Fruit fly (Drosophila melanogaster) whole organism, embryonic: ENCODE measurements around the gene CG3919.
A peak's percentile ranks its signal among the peaks of the same experiment; 100 is the strongest.

ENCODE experiments used
- Blimp-1 ChIP-seq: fragments of 200-800 bp; sonication (Bioruptor generic); optimal IDR thresholded peaks from 3 replicates; lab custom pipeline; 2018; ENCODE audit warnings: missing biosample characterization, missing genetic modification characterization, mild to moderate bottlenecking, moderate library complexity, missing genetic modification reagents
- CG10462 ChIP-seq: fragments of 200-800 bp; sonication (Bioruptor generic); optimal IDR thresholded peaks from 2 replicates; lab custom pipeline; 2016; ENCODE audit warnings: missing biosample characterization, missing genetic modification characterization
- CG11247 ChIP-seq: fragments of 200-800 bp; sonication (Bioruptor generic); IDR thresholded peaks from 2 replicates; pipeline ENCODE4 v1.3.6; 2022; ENCODE audit warnings: missing biosample characterization, missing genetic modification characterization
- CG11456 ChIP-seq: fragments of 200-800 bp; sonication (Bioruptor generic); IDR thresholded peaks from 3 replicates; pipeline ENCODE4 v1.3.6; 2022; ENCODE audit warnings: missing biosample characterization, missing genetic modification characterization
- CG11504 ChIP-seq: fragments of 200-800 bp; sonication (Bioruptor generic); optimal IDR thresholded peaks from 3 replicates; lab custom pipeline; 2019; ENCODE audit warnings: missing biosample characterization, mild to moderate bottlenecking, missing genetic modification characterization, moderate library complexity
- CG12236 ChIP-seq: fragments of 200-800 bp; sonication (Bioruptor generic); optimal IDR thresholded peaks from 2 replicates; lab custom pipeline; 2016; ENCODE audit warnings: missing biosample characterization, missing genetic modification characterization
- CG12299 ChIP-seq: fragments of 200-800 bp; sonication (Bioruptor generic); optimal IDR thresholded peaks from 2 replicates; lab custom pipeline; 2018; ENCODE audit warnings: missing biosample characterization, mild to moderate bottlenecking, missing genetic modification characterization
- CG12769 ChIP-seq: fragments of 200-800 bp; sonication (Bioruptor generic); optimal IDR thresholded peaks from 2 replicates; lab custom pipeline; 2019; ENCODE audit warnings: missing biosample characterization, mild to moderate bottlenecking, missing genetic modification characterization, moderate library complexity
- CG15479 ChIP-seq: fragments of 200-800 bp; sonication (Bioruptor generic); optimal IDR thresholded peaks from 3 replicates; lab custom pipeline; 2019; ENCODE audit warnings: missing biosample characterization, mild to moderate bottlenecking, missing genetic modification characterization, moderate library complexity
- CG32772 ChIP-seq: fragments of 200-800 bp; sonication (Bioruptor generic); IDR thresholded peaks from 2 replicates; pipeline ENCODE4 v1.3.6; 2022; ENCODE audit warnings: missing biosample characterization, missing genetic modification characterization
- CG6654 ChIP-seq: fragments of 200-800 bp; sonication (Bioruptor generic); optimal IDR thresholded peaks from 2 replicates; lab custom pipeline; 2017; ENCODE audit warnings: missing biosample characterization, mild to moderate bottlenecking, missing genetic modification characterization
- CG6765 ChIP-seq: fragments of 200-800 bp; sonication (Bioruptor generic); optimal IDR thresholded peaks from 3 replicates; lab custom pipeline; 2017; ENCODE audit warnings: missing biosample characterization, mild to moderate bottlenecking, missing genetic modification characterization
- CG7745 ChIP-seq: fragments of 200-800 bp; sonication (Bioruptor generic); optimal IDR thresholded peaks from 2 replicates; lab custom pipeline; 2018; ENCODE audit warnings: missing biosample characterization, mild to moderate bottlenecking, missing genetic modification characterization, moderate library complexity
- CTCF ChIP-seq: fragments of 200-800 bp; sonication (Bioruptor generic); optimal IDR thresholded peaks from 2 replicates; lab custom pipeline; 2017; ENCODE audit warnings: missing biosample characterization, mild to moderate bottlenecking, missing genetic modification characterization, moderate library complexity
- CoRest ChIP-seq: fragments of 200-800 bp; sonication (Bioruptor generic); optimal IDR thresholded peaks from 3 replicates; lab custom pipeline; 2018; ENCODE audit warnings: missing biosample characterization, mild to moderate bottlenecking, missing genetic modification characterization, moderate library complexity
- GATAe ChIP-seq: fragments of 200-800 bp; sonication (Bioruptor generic); conservative IDR thresholded peaks from 2 replicates; pipeline ENCODE4 v1.3.6; 2022; ENCODE audit warnings: missing biosample characterization, missing genetic modification characterization
- Hr51 ChIP-seq, 2 experiments: fragments of 200-800 bp; sonication (Bioruptor generic); optimal IDR thresholded peaks; 2 replicates in 1 of 2; 3 replicates in 1 of 2; lab custom pipeline; 2016 to 2018; ENCODE audit warnings: missing biosample characterization in 2 of 2, missing genetic modification characterization in 2 of 2, mild to moderate bottlenecking in 1 of 2, moderate library complexity in 1 of 2
- Med ChIP-seq: fragments of 200-800 bp; sonication (Bioruptor generic); peaks from one replicate; lab custom pipeline; 2016; ENCODE audit warnings: missing biosample characterization, missing genetic modification characterization, mild to moderate bottlenecking, inconsistent platforms, moderate library complexity
- Neu2 ChIP-seq: fragments of 200-800 bp; sonication (Bioruptor generic); optimal IDR thresholded peaks from 3 replicates; lab custom pipeline; 2016; ENCODE audit warnings: missing biosample characterization, missing genetic modification characterization, borderline replicate concordance
- Ptx1 ChIP-seq: fragments of 200-800 bp; sonication (Bioruptor generic); IDR thresholded peaks from 2 replicates; pipeline ENCODE4 v1.3.6; 2022; ENCODE audit warnings: missing biosample characterization, missing genetic modification characterization
- Rfx ChIP-seq: fragments of 200-800 bp; sonication (Bioruptor generic); IDR thresholded peaks from 2 replicates; pipeline ENCODE4 v1.3.6; 2022; ENCODE audit warnings: missing biosample characterization, missing genetic modification characterization
- Sox102F ChIP-seq: fragments of 200-800 bp; sonication (Bioruptor generic); optimal IDR thresholded peaks from 2 replicates; lab custom pipeline; 2018; ENCODE audit warnings: missing biosample characterization, mild to moderate bottlenecking, missing genetic modification characterization, moderate library complexity
- Taf1 ChIP-seq: fragments of 200-800 bp; sonication (Bioruptor generic); IDR thresholded peaks from 2 replicates; pipeline ENCODE4 v1.3.6; 2022; ENCODE audit warnings: missing biosample characterization, missing genetic modification characterization
- bbx ChIP-seq: fragments of 200-800 bp; sonication (Bioruptor generic); IDR thresholded peaks from 2 replicates; pipeline ENCODE4 v1.3.6; 2022; ENCODE audit warnings: missing biosample characterization, missing genetic modification characterization; ENCODE audit not compliant: partially characterized antibody
- bsh ChIP-seq, 2 experiments: fragments of 200-800 bp; sonication (Bioruptor generic); optimal IDR thresholded peaks; 2 replicates each; lab custom pipeline; 2017 to 2018; ENCODE audit warnings: mild to moderate bottlenecking in 2 of 2, missing biosample characterization in 2 of 2, missing genetic modification characterization in 2 of 2, moderate library complexity in 1 of 2
- chinmo ChIP-seq: fragments of 200-800 bp; sonication (Bioruptor generic); IDR thresholded peaks from 4 replicates; pipeline ENCODE4 v1.3.6; 2022; ENCODE audit warnings: missing biosample characterization, missing genetic modification characterization; ENCODE audit not compliant: partially characterized antibody
- crol ChIP-seq: fragments of 200-800 bp; sonication (Bioruptor generic); IDR thresholded peaks from 2 replicates; pipeline ENCODE4 v1.3.6; 2022; ENCODE audit warnings: missing biosample characterization, missing genetic modification characterization
- dmrt11E ChIP-seq: fragments of 200-800 bp; sonication (Bioruptor generic); optimal IDR thresholded peaks from 3 replicates; lab custom pipeline; 2018; ENCODE audit warnings: missing biosample characterization, mild to moderate bottlenecking, missing genetic modification characterization, moderate library complexity
- ftz-f1 ChIP-seq: fragments of 200-800 bp; sonication (Bioruptor generic); optimal IDR thresholded peaks from 2 replicates; lab custom pipeline; 2016; ENCODE audit warnings: missing biosample characterization, missing genetic modification characterization
- fu2 ChIP-seq: fragments of 200-800 bp; sonication (Bioruptor generic); optimal IDR thresholded peaks from 2 replicates; lab custom pipeline; 2016; ENCODE audit warnings: missing biosample characterization, missing genetic modification characterization
- grn ChIP-seq: fragments of 200-800 bp; sonication (Bioruptor generic); optimal IDR thresholded peaks from 3 replicates; lab custom pipeline; 2017; ENCODE audit warnings: missing biosample characterization, missing genetic modification characterization
- ham ChIP-seq: fragments of 200-800 bp; sonication (Bioruptor generic); IDR thresholded peaks from 2 replicates; pipeline ENCODE4 v1.3.6; 2022; ENCODE audit warnings: missing biosample characterization, missing genetic modification characterization
- ken ChIP-seq: fragments of 200-800 bp; sonication (Bioruptor generic); IDR thresholded peaks from 3 replicates; pipeline ENCODE4 v1.3.6; 2022; ENCODE audit warnings: missing biosample characterization, missing genetic modification characterization
- lola ChIP-seq, 3 experiments: fragments of >200 bp in 2 of 3; fragments of 200-800 bp in 1 of 3; sonication (Bioruptor generic) in 1 of 3; optimal IDR thresholded peaks; 2 replicates each; lab custom pipeline; 2017 to 2019; ENCODE audit warnings: missing biosample characterization in 3 of 3, missing genetic modification characterization in 3 of 3, mild to moderate bottlenecking in 1 of 3, moderate library complexity in 1 of 3
- nerfin-2 ChIP-seq: fragments of 200-800 bp; sonication (Bioruptor generic); IDR thresholded peaks from 2 replicates; pipeline ENCODE4 v1.3.6; 2022; ENCODE audit warnings: missing biosample characterization, missing genetic modification characterization; ENCODE audit not compliant: partially characterized antibody
- pan ChIP-seq, 4 experiments: fragments of >200 bp in 3 of 4; fragments of 200-800 bp in 1 of 4; sonication (Bioruptor generic) in 1 of 4; optimal IDR thresholded peaks in 3 of 4; IDR thresholded peaks in 1 of 4; 2 replicates each; pipeline versions ENCODE4 v1.3.6 to Lab custom; 2017 to 2022; ENCODE audit warnings: missing biosample characterization in 2 of 4, missing genetic modification characterization in 2 of 4, mixed read lengths in 1 of 4
- pfk ChIP-seq: fragments of 200-800 bp; sonication (Bioruptor generic); optimal IDR thresholded peaks from 2 replicates; lab custom pipeline; 2018; ENCODE audit warnings: missing biosample characterization, mild to moderate bottlenecking, missing genetic modification characterization, moderate library complexity
- phol ChIP-seq: fragments of 200-800 bp; sonication (Bioruptor generic); optimal IDR thresholded peaks from 3 replicates; lab custom pipeline; 2018; ENCODE audit warnings: missing biosample characterization, mild to moderate bottlenecking, missing genetic modification characterization, moderate library complexity
- row ChIP-seq: fragments of 200-800 bp; sonication (Bioruptor generic); IDR thresholded peaks from 3 replicates; pipeline ENCODE4 v1.3.6; 2022; ENCODE audit warnings: missing biosample characterization, missing genetic modification characterization
- stwl ChIP-seq: fragments of 200-800 bp; sonication (Bioruptor generic); optimal IDR thresholded peaks from 3 replicates; lab custom pipeline; 2018; ENCODE audit warnings: missing biosample characterization, mild to moderate bottlenecking, missing genetic modification characterization, moderate library complexity
- tgo ChIP-seq: fragments of 200-800 bp; sonication (Bioruptor generic); IDR thresholded peaks from 3 replicates; pipeline ENCODE4 v1.3.6; 2022; ENCODE audit warnings: missing biosample characterization, missing genetic modification characterization

CG3919 gene

DNA sequence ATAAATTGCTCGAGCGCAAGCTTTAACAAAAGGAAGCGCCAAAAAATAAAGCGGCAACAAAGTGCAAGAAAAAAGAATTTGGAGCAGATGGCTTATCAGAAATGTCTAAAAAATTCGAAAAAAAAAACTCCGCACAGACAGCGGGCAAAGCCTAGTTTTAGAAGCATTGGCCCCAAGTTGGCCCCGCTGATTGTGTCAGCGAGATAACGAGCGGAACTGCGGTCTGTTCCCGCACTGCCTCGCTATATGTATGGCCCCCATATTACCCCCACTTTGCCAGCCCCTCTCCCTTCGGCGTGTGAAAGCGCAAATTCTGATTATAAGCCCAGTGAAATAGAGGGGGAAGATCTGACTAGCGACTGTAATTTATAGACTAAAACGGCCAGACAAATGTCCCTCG is 46.5 kb downstream of the CG3919 start (continued):
- TF ChIP-seq fu2 (GFP tag; lab: Kevin White, UChicago), result no peak
- TF ChIP-seq bbx (GFP tag; lab: Robert Waterston, UW), result no peak
- no peak for TF ChIP-seq tgo (GFP tag; lab: Robert Waterston, UW)
- peak; percentile 48; the same call in 1 of the 2 replicates for TF ChIP-seq CG32772 (GFP tag; lab: Robert Waterston, UW)
- no peak for TF ChIP-seq CG10462
- peak; percentile 90 for TF ChIP-seq crol
- no peak for TF ChIP-seq lola (GFP tag; optimal IDR thresholded peaks at IDR 0.05; lab: Kevin White, UChicago)
- TF ChIP-seq GATAe (GFP tag; lab: Robert Waterston, UW), result peak; percentile 71
- TF ChIP-seq Taf1 (GFP tag; lab: Robert Waterston, UW), result no peak
- no peak for TF ChIP-seq bsh (GFP tag; optimal IDR thresholded peaks at IDR 0.05; lab: Kevin White, UChicago)
- TF ChIP-seq CG6654 (GFP tag; lab: Kevin White, UChicago), result peak; percentile 94
- no peak for TF ChIP-seq CG12299 (tag; lab: Kevin White, UChicago)
- 0 out of 3 replicates have a peak, but pooled peaks have one; percentile 24 for TF ChIP-seq CG11456 (GFP tag; lab: Robert Waterston, UW)
- TF ChIP-seq chinmo (GFP tag; lab: Robert Waterston, UW), result peak; percentile 54; the same call in 1 of the 4 replicates
- peak; percentile 25 for TF ChIP-seq Med (GFP tag; lab: Kevin White, UChicago)
- TF ChIP-seq CG12236 (GFP tag; lab: Kevin White, UChicago), result no peak
- peak; percentile 23 for TF ChIP-seq CG12769 (tag; lab: Kevin White, UChicago)
- TF ChIP-seq ham, result 0 out of 2 replicates have a peak, but pooled peaks have one; percentile 6
- no peak for TF ChIP-seq Neu2 (GFP tag; lab: Kevin White, UChicago)
- peak; percentile 56 for TF ChIP-seq grn
- TF ChIP-seq CoRest, result no peak
- 0 out of 2 replicates have a peak, but pooled peaks have one; percentile 25 for TF ChIP-seq Rfx
- TF ChIP-seq ftz-f1 (GFP tag; lab: Kevin White, UChicago), result peak; percentile 15
- TF ChIP-seq CG15479 (GFP tag; lab: Kevin White, UChicago), result no peak

DNA sequence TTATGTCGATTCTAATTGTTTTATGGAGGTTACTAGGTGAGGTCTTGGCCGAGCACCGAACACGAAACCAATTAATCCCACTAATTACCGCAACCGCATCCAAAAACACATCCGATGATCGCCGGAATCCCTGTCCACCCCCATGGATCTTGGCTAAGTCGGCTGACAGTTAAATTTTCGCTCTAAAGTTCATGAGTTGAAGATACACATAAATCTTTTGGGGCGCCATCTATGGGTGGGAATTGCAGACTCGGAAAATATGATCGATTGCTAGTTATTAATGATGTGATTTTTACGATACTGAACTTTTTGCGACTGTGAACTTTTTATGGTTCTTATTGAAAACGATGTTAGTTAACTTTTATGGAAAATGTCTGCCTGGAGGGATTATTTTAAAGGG is 50.6 kb downstream of the CG3919 start:
- TF ChIP-seq CG11247 (GFP tag; lab: Robert Waterston, UW) (no peak), pfk (GFP tag; lab: Kevin White, UChicago) (no peak), stwl (tag; lab: Kevin White, UChicago) (peak; percentile 4), CTCF (GFP tag; lab: Kevin White, UChicago) (peak; percentile 84), Med (GFP tag; lab: Kevin White, UChicago) (peak; percentile 47)

DNA sequence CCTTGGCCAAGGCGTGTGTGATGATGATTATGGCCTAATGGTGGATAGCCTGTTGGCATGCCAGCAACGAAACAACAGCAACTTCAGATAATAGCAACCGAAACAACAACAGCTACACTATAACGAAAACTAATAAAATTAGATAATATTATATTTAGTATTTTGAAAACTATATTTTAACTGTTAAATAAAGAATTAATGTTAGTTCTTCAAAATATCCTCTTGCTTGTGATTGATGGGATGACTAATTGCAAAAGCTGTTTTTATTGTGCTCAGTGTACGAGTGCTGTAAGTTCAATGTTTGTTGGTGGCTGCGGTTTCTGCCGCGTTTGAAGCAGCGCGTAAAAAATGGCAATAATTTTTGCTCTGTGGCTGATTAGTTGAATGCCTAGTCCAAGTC is 51.9 kb downstream of the CG3919 start:
- TF ChIP-seq Hr51 (GFP tag; optimal IDR thresholded peaks at IDR 0.05; lab: Kevin White, UChicago), result peak in 1 of 2 experiments; percentile 9
- TF ChIP-seq Sox102F (GFP tag; lab: Kevin White, UChicago), result peak; percentile 33
- TF ChIP-seq pan (optimal IDR thresholded peaks at IDR 0.05; lab: Kevin White, UChicago), result no peak
- peak in 1 of 2 experiments; percentile 25 for TF ChIP-seq pan (GFP tag; optimal IDR thresholded peaks at IDR 0.05 in 1 of 2, IDR thresholded peaks at IDR 0.05 in 1 of 2)
- 0 out of 3 replicates have a peak, but pooled peaks have one; percentile 21 for TF ChIP-seq tgo (GFP tag; lab: Robert Waterston, UW)
- TF ChIP-seq Ptx1 (GFP tag; lab: Robert Waterston, UW), result 0 out of 2 replicates have a peak, but pooled peaks have one; percentile 28
- TF ChIP-seq row (GFP tag; lab: Robert Waterston, UW), result 0 out of 3 replicates have a peak, but pooled peaks have one; percentile 17
- TF ChIP-seq ken (GFP tag; lab: Robert Waterston, UW), result 0 out of 3 replicates have a peak, but pooled peaks have one; percentile 6
- no peak for TF ChIP-seq CG6765 (GFP tag; lab: Kevin White, UChicago)
- no peak for TF ChIP-seq Neu2 (GFP tag; lab: Kevin White, UChicago)
- TF ChIP-seq Blimp-1 (GFP tag; lab: Kevin White, UChicago), result peak; percentile 18
- TF ChIP-seq CG7745 (tag; lab: Kevin White, UChicago), result no peak
- peak; percentile 17 for TF ChIP-seq dmrt11E (tag; lab: Kevin White, UChicago)
- TF ChIP-seq CG11504 (tag; lab: Kevin White, UChicago), result peak; percentile 26
- no peak for TF ChIP-seq nerfin-2 (GFP tag; lab: Robert Waterston, UW)
- TF ChIP-seq CG12236 (GFP tag; lab: Kevin White, UChicago), result no peak
- peak; percentile 7 for TF ChIP-seq phol
- peak; percentile 15 to 56 for TF ChIP-seq bsh (GFP tag; optimal IDR thresholded peaks at IDR 0.05; lab: Kevin White, UChicago)
